Worm (Caenorhabditis elegans): ENCODE measurements around the gene ugt-5.

ugt-5 gene

DNA sequence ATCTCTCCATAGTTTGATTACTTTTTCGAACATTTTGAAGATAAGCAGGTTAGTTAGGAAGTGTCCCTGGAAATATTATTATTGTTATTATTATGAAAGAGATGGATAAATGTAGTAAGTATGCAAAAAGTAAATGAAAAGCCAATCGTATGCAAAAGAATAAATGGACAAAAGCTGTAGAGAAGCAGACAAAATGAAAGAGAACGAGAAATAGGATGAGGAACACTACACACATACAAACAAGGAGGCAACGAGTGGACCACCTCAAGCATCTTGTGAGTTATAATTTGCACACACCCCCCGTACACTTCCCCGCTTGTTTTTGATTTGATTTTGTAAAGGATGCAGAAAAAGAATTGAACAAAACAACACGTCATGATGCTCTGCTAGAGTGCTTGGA lies 18.4 kb upstream of the ugt-5 start, which contains the start of gene ZC443.2:
Gene ZC443.2, minus strand, starts transcription at position 67 of the 400 bp plus-strand sequence.
- TF ChIP-seq ces-1 (GFP tag; optimal IDR thresholded peaks at IDR 0.05): no peak
- TF ChIP-seq dpl-1 (GFP tag; optimal IDR thresholded peaks at IDR 0.05): no peak
- TF ChIP-seq nhr-111 (GFP tag; optimal IDR thresholded peaks at IDR 0.05): no peak
- TF ChIP-seq ctbp-1 (GFP tag; IDR thresholded peaks at IDR 0.05): no peak
- TF ChIP-seq snpc-4 (tag; optimal IDR thresholded peaks at IDR 0.05): no peak
- no peak for TF ChIP-seq lsy-2 (tag; optimal IDR thresholded peaks at IDR 0.05)
- TF ChIP-seq unc-62 (GFP tag; optimal IDR thresholded peaks at IDR 0.05 in 1 of 2): peak in 1 of 2 experiments; percentile 1
- TF ChIP-seq unc-62 (tag; optimal IDR thresholded peaks at IDR 0.05): no peak
- no peak for TF ChIP-seq hmg-1.1 (GFP tag; IDR thresholded peaks at IDR 0.05)

DNA sequence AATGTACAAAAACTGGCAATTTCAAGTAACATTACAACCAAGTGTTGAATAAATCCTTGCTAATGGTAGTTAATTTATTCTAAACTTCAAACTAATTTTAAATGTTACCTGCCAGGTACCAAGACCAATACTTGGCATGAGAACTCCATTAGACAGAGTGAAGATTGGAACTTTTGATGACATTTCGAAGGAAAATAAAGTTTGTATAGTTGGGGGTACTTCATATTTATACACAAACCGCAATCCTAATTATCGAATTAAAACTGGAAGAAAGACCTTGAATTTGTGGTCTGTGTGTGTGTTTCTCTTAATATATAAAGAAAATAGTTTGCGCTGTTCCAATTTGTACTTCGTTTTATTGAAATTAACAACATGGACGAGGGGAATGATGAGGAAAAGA lies 17.1 kb upstream of the ugt-5 start, which contains the start of gene ZC443.1:
Gene ZC443.1, minus strand, starts transcription at position 205 of the 400 bp plus-strand sequence.
- TF ChIP-seq fos-1 (tag; optimal IDR thresholded peaks at IDR 0.05) (no peak), ceh-82 (tag; optimal IDR thresholded peaks at IDR 0.05) (no peak), madf-5 (GFP tag; IDR thresholded peaks at IDR 0.05) (no peak), saeg-2 (GFP tag; IDR thresholded peaks at IDR 0.05) (no peak), lin-1 (GFP tag; IDR thresholded peaks at IDR 0.05) (no peak), spr-3 (GFP tag; optimal IDR thresholded peaks at IDR 0.05) (no peak), nhr-25 (tag; optimal IDR thresholded peaks at IDR 0.05; ENCODE audit: borderline replicate concordance, insufficient read depth) (no peak)

DNA sequence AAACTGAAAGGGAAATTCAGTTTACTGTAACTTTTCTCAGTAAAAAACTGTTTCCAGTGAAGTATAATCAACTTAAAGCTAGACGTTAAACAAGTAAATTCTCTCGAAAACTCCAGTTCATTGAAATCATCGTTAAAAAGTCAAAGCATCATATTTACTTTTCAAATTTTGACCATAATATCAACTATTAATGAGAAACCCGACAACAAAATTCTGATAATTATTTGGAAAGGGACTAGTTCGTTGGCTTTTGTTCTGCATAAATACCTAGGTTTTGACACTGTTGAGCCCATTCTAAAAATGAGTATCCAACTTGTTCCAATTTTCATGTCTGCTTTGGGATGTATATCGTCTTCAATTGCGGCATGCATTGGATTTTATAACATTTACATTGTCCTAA lies 13.4 kb upstream of the ugt-5 start, which contains the start of gene ZC443.7:
Gene ZC443.7, plus strand, starts transcription at position 301 of the 400 bp plus-strand sequence.
- TF ChIP-seq mdt-29 (GFP tag; IDR thresholded peaks at IDR 0.05) (no peak), madf-9 (GFP tag; conservative IDR thresholded peaks at IDR 0.05) (no peak), F37D6.2 (tag; optimal IDR thresholded peaks at IDR 0.05) (no peak), ZK337.2 (GFP tag; IDR thresholded peaks at IDR 0.05) (no peak), F26F4.8 (GFP tag; conservative IDR thresholded peaks at IDR 0.05) (no peak), set-16 (GFP tag; IDR thresholded peaks at IDR 0.05) (no peak), unc-130 (GFP tag; optimal IDR thresholded peaks at IDR 0.05) (no peak), F10B5.3 (tag; optimal IDR thresholded peaks at IDR 0.05) (no peak), R02D3.7 (tag; optimal IDR thresholded peaks at IDR 0.05) (no peak), nhr-76 (tag; optimal IDR thresholded peaks at IDR 0.05) (no peak), php-3 (GFP tag; IDR thresholded peaks at IDR 0.05) (no peak), daf-8 (GFP tag; IDR thresholded peaks at IDR 0.05) (no peak), lin-13 (GFP tag; optimal IDR thresholded peaks at IDR 0.05) (no peak), dve-1 (tag; optimal IDR thresholded peaks at IDR 0.05; ENCODE audit: insufficient read depth) (no peak), spr-3 (GFP tag; optimal IDR thresholded peaks at IDR 0.05) (no peak), lsy-2 (tag; optimal IDR thresholded peaks at IDR 0.05) (no peak), zip-11 (GFP tag; IDR thresholded peaks at IDR 0.05) (no peak), egl-43 (GFP tag; IDR thresholded peaks at IDR 0.05) (no peak), mxl-2 (GFP tag; conservative IDR thresholded peaks at IDR 0.05) (no peak), F44E2.7 (GFP tag; IDR thresholded peaks at IDR 0.05) (no peak)

DNA sequence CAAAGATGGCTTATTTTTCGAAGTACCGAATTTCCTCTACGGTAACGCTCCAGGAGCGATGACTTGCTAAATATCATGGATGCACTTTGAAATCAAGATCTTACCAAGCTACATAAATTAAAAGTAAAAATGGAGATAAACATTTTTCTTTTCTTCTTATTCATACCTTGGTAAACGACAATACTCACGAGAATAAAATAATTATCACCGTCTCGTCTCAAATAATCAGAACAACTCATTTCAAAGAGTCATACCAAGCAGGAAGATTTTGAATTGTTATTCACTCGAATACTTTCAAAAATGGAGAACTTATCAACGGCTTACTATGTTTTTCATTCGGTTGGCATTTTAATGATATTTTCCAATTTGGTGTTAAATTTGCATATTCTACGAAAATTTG lies 10.5 kb upstream of the ugt-5 start, which contains the start of gene srbc-45:
Gene srbc-45, plus strand, starts transcription at position 301 of the 400 bp plus-strand sequence.
- TF ChIP-seq zfp-2 (tag; optimal IDR thresholded peaks at IDR 0.05) (no peak), daf-12 (tag; optimal IDR thresholded peaks at IDR 0.05) (no peak), spr-1 (tag; optimal IDR thresholded peaks at IDR 0.05) (no peak), aha-1 (tag) (no peak)
